Worm (Caenorhabditis elegans) whole organism, L1 larva: ENCODE results near the gene kgb-2.

Experiments
- C34B4.2 ChIP-seq: sonication (generic microtip); optimal IDR thresholded peaks from 2 replicates; lab custom pipeline; 2017; ENCODE audit warnings: mild to moderate bottlenecking, missing genetic modification characterization, missing compliant biosample characterization
- F16B12.6 ChIP-seq: fragments of 150-350 bp; optimal IDR thresholded peaks from 2 replicates; lab custom pipeline; 2014; ENCODE audit warnings: missing biosample characterization, missing genetic modification characterization
- Y116A8C.19 ChIP-seq: sonication (generic microtip); optimal IDR thresholded peaks from 2 replicates; lab custom pipeline; 2016; ENCODE audit warnings: missing compliant biosample characterization, missing genetic modification characterization, borderline replicate concordance
- aha-1 ChIP-seq: fragments of 150-350 bp; optimal IDR thresholded peaks from 2 replicates; lab custom pipeline; 2014; ENCODE audit warnings: missing biosample characterization, missing genetic modification characterization
- aly-2 ChIP-seq: fragments of 150-350 bp; optimal IDR thresholded peaks from 2 replicates; lab custom pipeline; 2014; ENCODE audit warnings: missing biosample characterization, missing genetic modification characterization
- blmp-1 ChIP-seq: fragments of 150-350 bp; optimal IDR thresholded peaks from 2 replicates; lab custom pipeline; 2014; ENCODE audit warnings: missing biosample characterization, missing genetic modification characterization
- ceh-63 ChIP-seq: fragments of 200-800 bp; sonication (Bioruptor generic); optimal IDR thresholded peaks from 2 replicates; lab custom pipeline; 2018; ENCODE audit warnings: mild to moderate bottlenecking, missing genetic modification characterization, missing compliant biosample characterization
- ceh-8 ChIP-seq: fragments of 200-800 bp; sonication (Bioruptor generic); optimal IDR thresholded peaks from 2 replicates; lab custom pipeline; 2018; ENCODE audit warnings: mild to moderate bottlenecking, missing genetic modification characterization, moderate library complexity, missing compliant biosample characterization
- ceh-88 ChIP-seq: fragments of 200-800 bp; sonication (Bioruptor generic); IDR thresholded peaks from 2 replicates; pipeline ENCODE4 v1.3.6; 2022; ENCODE audit warnings: missing genetic modification characterization, missing compliant biosample characterization
- ceh-90 ChIP-seq: sonication (generic microtip); optimal IDR thresholded peaks from 2 replicates; lab custom pipeline; 2016; ENCODE audit warnings: missing genetic modification characterization, missing compliant biosample characterization
- ces-1 ChIP-seq: fragments of 150-350 bp; optimal IDR thresholded peaks from 2 replicates; lab custom pipeline; 2014; ENCODE audit warnings: missing biosample characterization, missing genetic modification reagents, missing genetic modification characterization
- dpl-1 ChIP-seq, 3 experiments: fragments of 150-350 bp in 2 of 3; sonication (generic microtip) in 1 of 3; optimal IDR thresholded peaks; 2 replicates each; lab custom pipeline; 2014 to 2017; ENCODE audit warnings: missing biosample characterization in 3 of 3, missing genetic modification characterization in 3 of 3, missing genetic modification reagents in 3 of 3
- dsc-1 ChIP-seq: sonication (generic microtip); optimal IDR thresholded peaks from 2 replicates; lab custom pipeline; 2016; ENCODE audit warnings: mild to moderate bottlenecking, missing genetic modification characterization, missing compliant biosample characterization
- efl-3 ChIP-seq: fragments of 200-800 bp; sonication (Bioruptor generic); optimal IDR thresholded peaks from 2 replicates; lab custom pipeline; 2018; ENCODE audit warnings: mild to moderate bottlenecking, missing genetic modification characterization, missing compliant biosample characterization
- egl-13 ChIP-seq: sonication (generic microtip); optimal IDR thresholded peaks from 2 replicates; lab custom pipeline; 2016; ENCODE audit warnings: missing genotype, missing genetic modification reagents, missing genetic modification characterization, missing compliant biosample characterization
- egl-27 ChIP-seq, 2 experiments: fragments of 150-350 bp in 1 of 2; sonication (generic microtip); optimal IDR thresholded peaks; 3 replicates each; lab custom pipeline; 2017 to 2018; ENCODE audit warnings: missing biosample characterization in 2 of 2, missing genetic modification characterization in 2 of 2, missing genetic modification reagents in 2 of 2
- elt-3 ChIP-seq, 6 experiments: fragments of 150-350 bp in 1 of 6; sonication (generic microtip); optimal IDR thresholded peaks; 2 replicates each; lab custom pipeline; 2017 to 2018; ENCODE audit warnings: missing biosample characterization in 6 of 6, missing genetic modification characterization in 6 of 6, inconsistent platforms in 1 of 6
- fkh-4 ChIP-seq: sonication (generic microtip); optimal IDR thresholded peaks from 2 replicates; lab custom pipeline; 2016; ENCODE audit warnings: missing compliant biosample characterization, missing genetic modification characterization, borderline replicate concordance
- fkh-8 ChIP-seq: sonication (generic microtip); optimal IDR thresholded peaks from 2 replicates; lab custom pipeline; 2016; ENCODE audit warnings: mild to moderate bottlenecking, missing genetic modification characterization, missing compliant biosample characterization
- grh-1 ChIP-seq: fragments of 200-800 bp; sonication (Bioruptor generic); IDR thresholded peaks from 2 replicates; pipeline ENCODE4 v1.3.6; 2022; ENCODE audit warnings: missing genetic modification reagents, missing genetic modification characterization, missing compliant biosample characterization
- hlh-17 ChIP-seq: fragments of 200-800 bp; sonication (Bioruptor generic); optimal IDR thresholded peaks from 2 replicates; lab custom pipeline; 2018; ENCODE audit warnings: missing genetic modification characterization, mild to moderate bottlenecking, missing compliant biosample characterization, moderate library complexity, borderline replicate concordance
- isw-1 ChIP-seq: fragments of 200-800 bp; sonication (Bioruptor generic); IDR thresholded peaks from 2 replicates; pipeline ENCODE4 v1.3.6; 2022; ENCODE audit warnings: missing genetic modification characterization, missing compliant biosample characterization
- jun-1 ChIP-seq: fragments of 150-350 bp; optimal IDR thresholded peaks from 2 replicates; lab custom pipeline; 2014; ENCODE audit warnings: missing biosample characterization, missing genetic modification reagents, missing genetic modification characterization
- lin-13 ChIP-seq: fragments of 150-350 bp; optimal IDR thresholded peaks from 2 replicates; lab custom pipeline; 2014; ENCODE audit warnings: missing biosample characterization, missing genetic modification reagents, missing genetic modification characterization
- lin-14 ChIP-seq: fragments of 200-800 bp; sonication (Bioruptor generic); optimal IDR thresholded peaks from 2 replicates; lab custom pipeline; 2018; ENCODE audit warnings: mild to moderate bottlenecking, missing genetic modification characterization, moderate library complexity, missing compliant biosample characterization
- lin-15B ChIP-seq: fragments of 150-350 bp; sonication (generic microtip); optimal IDR thresholded peaks from 3 replicates; lab custom pipeline; 2014; ENCODE audit warnings: missing biosample characterization, missing genetic modification characterization
- lin-35 ChIP-seq, 2 experiments: fragments of 150-350 bp; optimal IDR thresholded peaks; 2 replicates each; lab custom pipeline; 2014; ENCODE audit warnings: missing biosample characterization in 2 of 2, missing genetic modification characterization in 2 of 2, missing genetic modification reagents in 2 of 2
- lin-39 ChIP-seq: fragments of 150-350 bp; optimal IDR thresholded peaks from 2 replicates; lab custom pipeline; 2014; ENCODE audit warnings: missing biosample characterization, missing genetic modification reagents, missing genetic modification characterization
- lsy-2 ChIP-seq, 2 experiments: fragments of 150-350 bp; optimal IDR thresholded peaks; 2 replicates each; lab custom pipeline; 2014; ENCODE audit warnings: missing biosample characterization in 2 of 2, missing genetic modification characterization in 2 of 2
- mab-9 ChIP-seq: fragments of 200-800 bp; sonication (Bioruptor generic); IDR thresholded peaks from 2 replicates; pipeline ENCODE4 v1.3.6; 2022; ENCODE audit warnings: missing genetic modification reagents, missing genetic modification characterization, missing compliant biosample characterization
- mdl-1 ChIP-seq, 2 experiments: fragments of 150-350 bp; optimal IDR thresholded peaks; 2 replicates each; lab custom pipeline; 2014 to 2017; ENCODE audit warnings: missing biosample characterization in 2 of 2, missing genetic modification characterization in 2 of 2, inconsistent platforms in 1 of 2
- mef-2 ChIP-seq: fragments of 150-350 bp; optimal IDR thresholded peaks from 2 replicates; lab custom pipeline; 2014; ENCODE audit warnings: missing biosample characterization, missing genetic modification characterization
- nhr-11 ChIP-seq: fragments of 150-350 bp; optimal IDR thresholded peaks from 2 replicates; lab custom pipeline; 2014; ENCODE audit warnings: missing biosample characterization, missing genetic modification characterization
- nhr-12 ChIP-seq: sonication (generic microtip); optimal IDR thresholded peaks from 2 replicates; lab custom pipeline; 2017; ENCODE audit warnings: missing biosample characterization, missing genetic modification characterization
- nhr-19 ChIP-seq: fragments of 200-800 bp; sonication (Bioruptor generic); conservative IDR thresholded peaks from 2 replicates; pipeline ENCODE4 v1.3.6; 2022; ENCODE audit warnings: missing genetic modification characterization, missing compliant biosample characterization
- nhr-47 ChIP-seq: sonication (generic microtip); optimal IDR thresholded peaks from 2 replicates; lab custom pipeline; 2016; ENCODE audit warnings: mild to moderate bottlenecking, missing genetic modification characterization, moderate library complexity, missing compliant biosample characterization
- nhr-76 ChIP-seq: sonication (generic microtip); optimal IDR thresholded peaks from 2 replicates; lab custom pipeline; 2017; ENCODE audit warnings: missing biosample characterization, missing genetic modification characterization
- nhr-84 ChIP-seq: sonication (generic microtip); optimal IDR thresholded peaks from 2 replicates; lab custom pipeline; 2017; ENCODE audit warnings: missing biosample characterization, missing genetic modification characterization
- nhr-85 ChIP-seq: sonication (generic microtip); peaks from one replicate; lab custom pipeline; 2016; ENCODE audit warnings: missing genetic modification characterization, inconsistent platforms, missing compliant biosample characterization
- nhr-90 ChIP-seq: sonication (generic microtip); optimal IDR thresholded peaks from 2 replicates; lab custom pipeline; 2016; ENCODE audit warnings: mild to moderate bottlenecking, missing genetic modification characterization, missing compliant biosample characterization; ENCODE audit not compliant: poor library complexity
- rnt-1 ChIP-seq: sonication (generic microtip); optimal IDR thresholded peaks from 2 replicates; lab custom pipeline; 2016; ENCODE audit warnings: mild to moderate bottlenecking, missing genetic modification characterization, moderate library complexity, missing compliant biosample characterization
- sox-4 ChIP-seq: sonication (generic microtip); optimal IDR thresholded peaks from 2 replicates; lab custom pipeline; 2016; ENCODE audit warnings: missing genetic modification characterization, missing compliant biosample characterization
- sptf-1 ChIP-seq: fragments of 150-350 bp; optimal IDR thresholded peaks from 2 replicates; lab custom pipeline; 2014; ENCODE audit warnings: missing biosample characterization, missing genetic modification characterization
- sup-37 ChIP-seq: fragments of 200-800 bp; sonication (Bioruptor generic); optimal IDR thresholded peaks from 2 replicates; lab custom pipeline; 2018; ENCODE audit warnings: mild to moderate bottlenecking, missing genetic modification characterization, missing compliant biosample characterization
- tlp-1 ChIP-seq: fragments of 150-350 bp; optimal IDR thresholded peaks from 2 replicates; lab custom pipeline; 2014; ENCODE audit warnings: missing biosample characterization, missing genetic modification characterization
- unc-130 ChIP-seq: fragments of 150-350 bp; optimal IDR thresholded peaks from 2 replicates; lab custom pipeline; 2017; ENCODE audit warnings: missing biosample characterization, missing genetic modification characterization, inconsistent platforms
- unc-30 ChIP-seq: sonication (generic microtip); optimal IDR thresholded peaks from 2 replicates; lab custom pipeline; 2017; ENCODE audit warnings: missing biosample characterization, missing genetic modification characterization
- unc-98 ChIP-seq: fragments of 200-800 bp; sonication (Bioruptor generic); IDR thresholded peaks from 2 replicates; pipeline ENCODE4 v1.3.6; 2022; ENCODE audit warnings: missing genetic modification characterization, missing compliant biosample characterization
- xbp-1 ChIP-seq: sonication (generic microtip); optimal IDR thresholded peaks from 2 replicates; lab custom pipeline; 2016; ENCODE audit warnings: missing genetic modification characterization, missing compliant biosample characterization
- zag-1 ChIP-seq: fragments of 150-350 bp; optimal IDR thresholded peaks from 2 replicates; lab custom pipeline; 2014; ENCODE audit warnings: missing biosample characterization, missing genetic modification characterization
- zip-4 ChIP-seq: fragments of 200-800 bp; sonication (Bioruptor generic); optimal IDR thresholded peaks from 2 replicates; lab custom pipeline; 2018; ENCODE audit warnings: mild to moderate bottlenecking, missing genetic modification characterization, moderate library complexity, missing compliant biosample characterization
- ztf-11 ChIP-seq, 2 experiments: sonication (generic microtip); optimal IDR thresholded peaks; 2 replicates each; lab custom pipeline; 2016 to 2017; ENCODE audit warnings: missing genetic modification characterization in 2 of 2, missing biosample characterization in 1 of 2, missing compliant biosample characterization in 1 of 2
- ztf-4 ChIP-seq: fragments of 150-350 bp; optimal IDR thresholded peaks from 2 replicates; lab custom pipeline; 2014; ENCODE audit warnings: missing biosample characterization, missing genetic modification characterization

The kgb-2 gene

ce11 chrIV:3647551-3647950 lies 41.0 kb downstream of the kgb-2 start (continued):
- TF ChIP-seq rnt-1 (tag; lab: Kevin White, UChicago), result peak; percentile 26
- TF ChIP-seq nhr-85, result peak; percentile 62
- TF ChIP-seq egl-13 (tag; lab: Kevin White, UChicago), result no peak
- TF ChIP-seq C34B4.2 (tag; lab: Kevin White, UChicago), result no peak
- no peak for TF ChIP-seq lin-13 (GFP tag; lab: Kevin White, UChicago)
- no peak for TF ChIP-seq sup-37
- no peak for TF ChIP-seq mab-9
- TF ChIP-seq nhr-12 (tag; lab: Kevin White, UChicago), result no peak
- no peak for TF ChIP-seq unc-30
- TF ChIP-seq grh-1, result no peak
- TF ChIP-seq ceh-88, result no peak
- TF ChIP-seq ceh-8 (GFP tag; lab: Kevin White, UChicago), result no peak
- no peak for TF ChIP-seq nhr-90
- TF ChIP-seq mef-2 (tag; lab: Kevin White, UChicago), result peak; percentile 55
- TF ChIP-seq lin-35 (GFP tag; optimal IDR thresholded peaks at IDR 0.05; lab: Kevin White, UChicago), result no peak
- no peak for TF ChIP-seq sox-4 (tag; lab: Kevin White, UChicago)
- no peak for TF ChIP-seq aha-1 (tag; lab: Kevin White, UChicago)
- no peak for TF ChIP-seq lin-15B (tag; lab: Kevin White, UChicago)
- TF ChIP-seq ceh-90 (tag; lab: Kevin White, UChicago), result no peak
- TF ChIP-seq nhr-76, result no peak
- no peak for TF ChIP-seq zip-4 (GFP tag; lab: Kevin White, UChicago)
- peak in 1 of 2 experiments; percentile 71 for TF ChIP-seq mdl-1 (tag; optimal IDR thresholded peaks at IDR 0.05; lab: Kevin White, UChicago)
- TF ChIP-seq isw-1 (GFP tag; lab: Robert Waterston, UW), result no peak
- TF ChIP-seq unc-98 (GFP tag; lab: Robert Waterston, UW), result 0 out of 2 replicates have a peak, but pooled peaks have one; percentile 27
- no peak for TF ChIP-seq nhr-11 (tag; lab: Kevin White, UChicago)
- TF ChIP-seq fkh-4 (tag; lab: Kevin White, UChicago), result no peak
- no peak for TF ChIP-seq sptf-1 (tag; lab: Kevin White, UChicago)
- no peak for TF ChIP-seq ztf-11 (tag; optimal IDR thresholded peaks at IDR 0.05; lab: Kevin White, UChicago)
- peak; percentile 31 for TF ChIP-seq lin-39
- TF ChIP-seq ces-1 (GFP tag; lab: Kevin White, UChicago), result no peak
- peak; percentile 61 for TF ChIP-seq ztf-4
- no peak for TF ChIP-seq dpl-1 (GFP tag; optimal IDR thresholded peaks at IDR 0.05; lab: Kevin White, UChicago)
- TF ChIP-seq efl-3 (GFP tag; lab: Kevin White, UChicago), result no peak
- no peak for TF ChIP-seq jun-1 (tag; lab: Kevin White, UChicago)
- TF ChIP-seq zag-1 (tag; lab: Kevin White, UChicago), result no peak
- no peak for TF ChIP-seq xbp-1 (tag; lab: Kevin White, UChicago)
- no peak for TF ChIP-seq dsc-1 (tag; lab: Kevin White, UChicago)
- peak; percentile 77 for TF ChIP-seq unc-130 (tag; lab: Kevin White, UChicago)
- peak; percentile 23 for TF ChIP-seq blmp-1
- peak; percentile 11 to 32 for TF ChIP-seq lsy-2 (tag; optimal IDR thresholded peaks at IDR 0.05; lab: Kevin White, UChicago)
- no peak for TF ChIP-seq fkh-8 (tag; lab: Kevin White, UChicago)
- no peak for TF ChIP-seq nhr-84
- TF ChIP-seq ceh-63 (GFP tag; lab: Kevin White, UChicago), result no peak
- TF ChIP-seq lin-14 (GFP tag; lab: Kevin White, UChicago), result peak; percentile 75
- no peak for TF ChIP-seq tlp-1 (tag; lab: Kevin White, UChicago)
- no peak for TF ChIP-seq hlh-17 (GFP tag; lab: Kevin White, UChicago)
- TF ChIP-seq F16B12.6 (tag; lab: Kevin White, UChicago), result no peak
- no peak for TF ChIP-seq aly-2 (tag; lab: Kevin White, UChicago)
- TF ChIP-seq elt-3 (tag; optimal IDR thresholded peaks at IDR 0.05; lab: Kevin White, UChicago), result no peak
- no peak for TF ChIP-seq Y116A8C.19
- TF ChIP-seq nhr-19, result peak; percentile 81
- peak; percentile 24 for TF ChIP-seq nhr-47
- TF ChIP-seq egl-27 (tag; optimal IDR thresholded peaks at IDR 0.05; lab: Kevin White, UChicago), result no peak
